Worm (Caenorhabditis elegans) whole organism, L2 larva: ENCODE results near the gene sre-36.

Experiments
- ceh-16 ChIP-seq: fragments of 150-350 bp; optimal IDR thresholded peaks from 2 replicates; lab custom pipeline; 2014; ENCODE audit warnings: missing biosample characterization, missing genetic modification characterization
- fos-1 ChIP-seq: fragments of 150-350 bp; optimal IDR thresholded peaks from 2 replicates; lab custom pipeline; 2014; ENCODE audit warnings: missing biosample characterization, missing genetic modification characterization
- lin-39 ChIP-seq: fragments of 150-350 bp; optimal IDR thresholded peaks from 2 replicates; lab custom pipeline; 2014; ENCODE audit warnings: missing biosample characterization, missing genetic modification reagents, missing genetic modification characterization
- nhr-11 ChIP-seq: fragments of 150-350 bp; optimal IDR thresholded peaks from 2 replicates; lab custom pipeline; 2014; ENCODE audit warnings: missing biosample characterization, missing genetic modification characterization
- nhr-12 ChIP-seq: fragments of 150-350 bp; optimal IDR thresholded peaks from 2 replicates; lab custom pipeline; 2014; ENCODE audit warnings: missing biosample characterization, missing genetic modification characterization
- nhr-237 ChIP-seq: fragments of 150-350 bp; optimal IDR thresholded peaks from 2 replicates; lab custom pipeline; 2014; ENCODE audit warnings: missing biosample characterization, missing genetic modification characterization
- skn-1 ChIP-seq: sonication (generic microtip); optimal IDR thresholded peaks from 2 replicates; lab custom pipeline; 2017; ENCODE audit warnings: missing biosample characterization, missing genetic modification characterization

DNA sequence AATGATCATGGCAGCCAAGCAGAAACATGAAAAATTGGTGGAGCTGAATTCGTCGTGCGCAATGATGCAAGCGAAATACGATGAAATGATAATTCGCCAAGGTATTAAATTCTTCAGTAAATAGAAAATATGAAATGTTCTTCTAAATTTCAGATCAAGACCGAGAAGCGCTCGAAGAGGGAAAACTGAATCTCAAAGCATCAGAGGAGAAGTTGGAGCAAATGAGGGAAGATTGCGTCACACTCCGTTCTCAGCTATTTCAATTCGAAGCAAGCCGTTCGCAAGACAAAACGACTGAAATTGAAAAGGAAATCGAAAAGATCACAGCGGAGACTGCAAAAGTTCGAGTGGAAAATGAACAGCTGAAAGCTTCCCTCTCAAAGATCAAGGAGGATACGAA is 6.9 kb downstream of the sre-36 start:
- TF ChIP-seq nhr-12 (tag; lab: Kevin White, UChicago) = no peak
- no peak for TF ChIP-seq nhr-237 (tag; lab: Kevin White, UChicago)
- no peak for TF ChIP-seq fos-1
- TF ChIP-seq skn-1 = no peak
- no peak for TF ChIP-seq lin-39 (tag; lab: Kevin White, UChicago)
- no peak for TF ChIP-seq ceh-16
- no peak for TF ChIP-seq nhr-11
